Worm (Caenorhabditis elegans) whole organism, midembryonic: Measurements from ENCODE around the gene srab-25.

Experiments
- T22C8.4 ChIP-seq: fragments of 200-800 bp; sonication (Bioruptor generic); IDR thresholded peaks from 2 replicates; pipeline ENCODE4 v1.3.6; 2022; ENCODE audit warnings: missing genetic modification characterization, missing compliant biosample characterization
- cog-1 ChIP-seq: sonication (generic microtip); optimal IDR thresholded peaks from 2 replicates; lab custom pipeline; 2016; ENCODE audit warnings: missing genetic modification characterization, missing compliant biosample characterization
- flt-1 ChIP-seq: fragments of 200-800 bp; sonication (Bioruptor generic); IDR thresholded peaks from 2 replicates; pipeline ENCODE4 v1.3.6; 2022; ENCODE audit warnings: missing genetic modification characterization, missing compliant biosample characterization
- klf-2 ChIP-seq: fragments of 200-800 bp; sonication (Bioruptor generic); conservative IDR thresholded peaks from 2 replicates; pipeline ENCODE4 v1.3.6; 2022; ENCODE audit warnings: missing genetic modification reagents, missing genetic modification characterization, missing compliant biosample characterization
- med-1 ChIP-seq: sonication (generic microtip); optimal IDR thresholded peaks from 2 replicates; lab custom pipeline; 2017; ENCODE audit warnings: missing genetic modification characterization, mild to moderate bottlenecking, missing compliant biosample characterization, antibody characterized with exemption, missing genetic modification reagents; ENCODE audit not compliant: insufficient read depth
- ref-1 ChIP-seq: fragments of 200-800 bp; sonication (Bioruptor generic); conservative IDR thresholded peaks from 2 replicates; pipeline ENCODE4 v1.3.6; 2022; ENCODE audit warnings: missing genetic modification reagents, missing genetic modification characterization, missing compliant biosample characterization
- tab-1 ChIP-seq: fragments of 200-800 bp; sonication (Bioruptor generic); IDR thresholded peaks from 2 replicates; pipeline ENCODE4 v1.3.6; 2022; ENCODE audit warnings: missing genetic modification characterization, missing compliant biosample characterization
- ztf-23 ChIP-seq: fragments of 200-800 bp; sonication (Bioruptor generic); IDR thresholded peaks from 2 replicates; pipeline ENCODE4 v1.3.6; 2022; ENCODE audit warnings: missing genetic modification reagents, missing genetic modification characterization, missing compliant biosample characterization
- ztf-29 ChIP-seq: fragments of 200-800 bp; sonication (Bioruptor generic); IDR thresholded peaks from 2 replicates; pipeline ENCODE4 v1.3.6; 2022; ENCODE audit warnings: missing genetic modification reagents, missing genetic modification characterization, missing compliant biosample characterization

The srab-25 gene

ce11 chrV:1731918-1732317 is 9.1 kb downstream of the srab-25 start, which contains the start of gene gst-21:
gst-21 (minus strand) TSS chrV:1732018.
- TF ChIP-seq cog-1 (tag; lab: Kevin White, UChicago): no peak
- no peak for TF ChIP-seq ztf-29 (GFP tag; lab: Robert Waterston, UW)
- no peak for TF ChIP-seq med-1
- TF ChIP-seq T22C8.4 (GFP tag; lab: Robert Waterston, UW): no peak
- no peak for TF ChIP-seq flt-1 (GFP tag; lab: Robert Waterston, UW)
- no peak for TF ChIP-seq ref-1 (GFP tag; lab: Robert Waterston, UW)
- TF ChIP-seq ztf-23: no peak
- no peak for TF ChIP-seq tab-1
- TF ChIP-seq klf-2: no peak

- no peak for TF ChIP-seq flt-1 (GFP tag; lab: Robert Waterston, UW)
- no peak for TF ChIP-seq T22C8.4 (GFP tag; lab: Robert Waterston, UW)
- TF ChIP-seq med-1: no peak
- no peak for TF ChIP-seq ref-1 (GFP tag; lab: Robert Waterston, UW)
- no peak for TF ChIP-seq klf-2
- no peak for TF ChIP-seq cog-1 (tag; lab: Kevin White, UChicago)
- TF ChIP-seq tab-1: no peak
- TF ChIP-seq ztf-23: no peak
- TF ChIP-seq ztf-29 (GFP tag; lab: Robert Waterston, UW): no peak
Measured at ce11 chrV:1725353-1725752, 15.6 kb downstream of the srab-25 start, which contains the start of gene sri-27. sri-27 (plus strand) TSS chrV:1725653.

- TF ChIP-seq med-1 (no peak), klf-2 (no peak), ztf-23 (no peak), cog-1 (tag; lab: Kevin White, UChicago) (no peak), tab-1 (no peak), ztf-29 (GFP tag; lab: Robert Waterston, UW) (no peak), T22C8.4 (GFP tag; lab: Robert Waterston, UW) (no peak)
Measured at ce11 chrV:1721966-1722365, 19.0 kb downstream of the srab-25 start, which contains the start of gene srw-101. srw-101 (plus strand) TSS chrV:1722266.

ce11 chrV:1719927-1720326 is 21.0 kb downstream of the srab-25 start, which contains the start of gene srw-102:
srw-102 (plus strand) TSS chrV:1720227.
- no peak for TF ChIP-seq cog-1 (tag; lab: Kevin White, UChicago)
- TF ChIP-seq ref-1 (GFP tag; lab: Robert Waterston, UW): no peak
- TF ChIP-seq med-1: no peak
- no peak for TF ChIP-seq T22C8.4 (GFP tag; lab: Robert Waterston, UW)
- TF ChIP-seq flt-1 (GFP tag; lab: Robert Waterston, UW): no peak
- no peak for TF ChIP-seq tab-1
- no peak for TF ChIP-seq ztf-23
- TF ChIP-seq ztf-29 (GFP tag; lab: Robert Waterston, UW): no peak
- TF ChIP-seq klf-2: no peak

- TF ChIP-seq ztf-23: no peak
- TF ChIP-seq klf-2: no peak
- no peak for TF ChIP-seq med-1
- no peak for TF ChIP-seq T22C8.4 (GFP tag; lab: Robert Waterston, UW)
- TF ChIP-seq ref-1 (GFP tag; lab: Robert Waterston, UW): no peak
- no peak for TF ChIP-seq ztf-29 (GFP tag; lab: Robert Waterston, UW)
- TF ChIP-seq tab-1: no peak
- TF ChIP-seq flt-1 (GFP tag; lab: Robert Waterston, UW): no peak
- no peak for TF ChIP-seq cog-1 (tag; lab: Kevin White, UChicago)
Measured at ce11 chrV:1718232-1718631, 22.7 kb downstream of the srab-25 start.

ce11 chrV:1716892-1717291 is 24.1 kb downstream of the srab-25 start, which contains the start of gene srw-103:
srw-103 (plus strand) TSS chrV:1717192.
- TF ChIP-seq tab-1: no peak
- TF ChIP-seq cog-1 (tag; lab: Kevin White, UChicago): no peak
- no peak for TF ChIP-seq klf-2
- no peak for TF ChIP-seq ztf-29 (GFP tag; lab: Robert Waterston, UW)
- no peak for TF ChIP-seq flt-1 (GFP tag; lab: Robert Waterston, UW)
- no peak for TF ChIP-seq med-1
- TF ChIP-seq ref-1 (GFP tag; lab: Robert Waterston, UW): no peak
- no peak for TF ChIP-seq T22C8.4 (GFP tag; lab: Robert Waterston, UW)
- TF ChIP-seq ztf-23: no peak

ce11 chrV:1713761-1714160 is 27.2 kb downstream of the srab-25 start:
- TF ChIP-seq ref-1 (GFP tag; lab: Robert Waterston, UW) (peak; percentile 47; the same call in 1 of the 2 replicates), flt-1 (GFP tag; lab: Robert Waterston, UW) (peak; percentile 57), tab-1 (peak; percentile 81), ztf-23 (peak; percentile 84), T22C8.4 (GFP tag; lab: Robert Waterston, UW) (peak; percentile 29; the same call in 1 of the 2 replicates), klf-2 (peak; percentile 86)

- peak; percentile 37; the same call in 1 of the 2 replicates for TF ChIP-seq ztf-23
Measured at ce11 chrV:1712471-1712870, 28.5 kb downstream of the srab-25 start.

- TF ChIP-seq tab-1 (no peak), ref-1 (GFP tag; lab: Robert Waterston, UW) (no peak), med-1 (no peak)
Measured at ce11 chrV:1710909-1711308, 30.1 kb downstream of the srab-25 start, which contains the start of gene srw-100. srw-100 (plus strand) TSS chrV:1711209.

ce11 chrV:1708441-1708840 is 32.5 kb downstream of the srab-25 start, which contains the start of gene srw-99:
srw-99 (plus strand) TSS chrV:1708741.
- TF ChIP-seq klf-2 (no peak), tab-1 (no peak), med-1 (no peak), ztf-23 (no peak), flt-1 (GFP tag; lab: Robert Waterston, UW) (no peak), ztf-29 (GFP tag; lab: Robert Waterston, UW) (no peak), T22C8.4 (GFP tag; lab: Robert Waterston, UW) (no peak), ref-1 (GFP tag; lab: Robert Waterston, UW) (no peak), cog-1 (tag; lab: Kevin White, UChicago) (no peak)

ce11 chrV:1701584-1702101 is 39.3 kb downstream of the srab-25 start, which contains the start of gene srw-90:
srw-90 (plus strand) TSS chrV:1702051.
- TF ChIP-seq flt-1 (GFP tag; lab: Robert Waterston, UW) (no peak), tab-1 (no peak), klf-2 (no peak), cog-1 (tag; lab: Kevin White, UChicago) (no peak), ztf-23 (no peak), ref-1 (GFP tag; lab: Robert Waterston, UW) (no peak), ztf-29 (GFP tag; lab: Robert Waterston, UW) (no peak), med-1 (no peak), T22C8.4 (GFP tag; lab: Robert Waterston, UW) (no peak)
